Worm (Caenorhabditis elegans) whole organism, early embryonic: Measurements from ENCODE around the gene fbxa-201.

Source experiments
- ama-1 ChIP-seq: fragments of 150-350 bp; optimal IDR thresholded peaks from 2 replicates; lab custom pipeline; 2014
- ceh-36 ChIP-seq: sonication (generic microtip); optimal IDR thresholded peaks from 2 replicates; lab custom pipeline; 2016; ENCODE audit warnings: missing genetic modification characterization, inconsistent platforms, missing compliant biosample characterization
- hnd-1 ChIP-seq: sonication (generic microtip); optimal IDR thresholded peaks from 2 replicates; lab custom pipeline; 2016; ENCODE audit warnings: missing genetic modification characterization, missing compliant biosample characterization
- pes-1 ChIP-seq: fragments of 200-800 bp; sonication (Bioruptor generic); IDR thresholded peaks from 2 replicates; pipeline ENCODE4 v1.3.6; 2022; ENCODE audit warnings: missing genetic modification reagents, missing genetic modification characterization, missing compliant biosample characterization
- tbx-11 ChIP-seq: fragments of 200-800 bp; sonication (Bioruptor generic); IDR thresholded peaks from 2 replicates; pipeline ENCODE4 v1.3.6; 2022; ENCODE audit warnings: missing genetic modification characterization, missing compliant biosample characterization
- tbx-37 ChIP-seq: fragments of 200-800 bp; sonication (Bioruptor generic); conservative IDR thresholded peaks from 2 replicates; pipeline ENCODE4 v1.3.6; 2022; ENCODE audit warnings: missing genetic modification reagents, missing genetic modification characterization, missing compliant biosample characterization
- tra-4 ChIP-seq: sonication (generic microtip); optimal IDR thresholded peaks from 2 replicates; lab custom pipeline; 2017; ENCODE audit warnings: missing genetic modification characterization, missing compliant biosample characterization

ce11 chrV:2016428-2016827, 41.3 kb downstream of the fbxa-201 start, which contains the start of gene F59A7.2:
- no peak for TF ChIP-seq ama-1 (lab: Kevin White, UChicago)
- no peak for TF ChIP-seq tbx-11 (GFP tag; lab: Robert Waterston, UW)
- no peak for TF ChIP-seq tbx-37
- no peak for TF ChIP-seq pes-1 (GFP tag; lab: Robert Waterston, UW)
- TF ChIP-seq ceh-36 (tag; lab: Kevin White, UChicago), result no peak
- TF ChIP-seq hnd-1, result no peak
- no peak for TF ChIP-seq tra-4 (tag; lab: Kevin White, UChicago)
